Fruit fly (Drosophila melanogaster) whole organism, embryonic: ENCODE results near the gene CG5937.

Experiments
- Aef1 ChIP-seq: fragments of 200-800 bp; sonication (Bioruptor generic); IDR thresholded peaks from 3 replicates; pipeline ENCODE4 v1.3.6; 2022; ENCODE audit warnings: missing biosample characterization, missing genetic modification characterization
- CG10366 ChIP-seq: fragments of 200-800 bp; sonication (Bioruptor generic); IDR thresholded peaks from 2 replicates; pipeline ENCODE4 v1.3.6; 2022; ENCODE audit warnings: missing biosample characterization, missing genetic modification characterization
- CG11085 ChIP-seq: fragments of 200-800 bp; sonication (Bioruptor generic); IDR thresholded peaks from 2 replicates; pipeline ENCODE4 v1.3.6; 2022; ENCODE audit warnings: missing biosample characterization, missing genetic modification characterization
- CG1233 ChIP-seq: fragments of 200-800 bp; sonication (Bioruptor generic); optimal IDR thresholded peaks from 4 replicates; lab custom pipeline; 2018; ENCODE audit warnings: missing biosample characterization, mild to moderate bottlenecking, missing genetic modification characterization
- CG12391 ChIP-seq: fragments of 200-800 bp; sonication (Bioruptor generic); optimal IDR thresholded peaks from 3 replicates; lab custom pipeline; 2018; ENCODE audit warnings: missing biosample characterization, mild to moderate bottlenecking, missing genetic modification characterization, moderate library complexity
- CG12659 ChIP-seq: fragments of 200-800 bp; sonication (Bioruptor generic); optimal IDR thresholded peaks from 3 replicates; lab custom pipeline; 2017; ENCODE audit warnings: mild to moderate bottlenecking, missing biosample characterization, missing genetic modification reagents, missing genetic modification characterization
- CG13123 ChIP-seq: fragments of 200-800 bp; sonication (Bioruptor generic); optimal IDR thresholded peaks from 2 replicates; lab custom pipeline; 2016; ENCODE audit warnings: missing biosample characterization, missing genetic modification characterization
- CG13775 ChIP-seq: fragments of 200-800 bp; sonication (Bioruptor generic); optimal IDR thresholded peaks from 3 replicates; lab custom pipeline; 2017; ENCODE audit warnings: missing biosample characterization, mild to moderate bottlenecking, missing genetic modification characterization
- CG15514 ChIP-seq: fragments of 200-800 bp; sonication (Bioruptor generic); optimal IDR thresholded peaks from 3 replicates; lab custom pipeline; 2017; ENCODE audit warnings: missing biosample characterization, missing genetic modification characterization, mild to moderate bottlenecking, moderate library complexity, missing genetic modification reagents
- CG15601 ChIP-seq: fragments of 200-800 bp; sonication (Bioruptor generic); optimal IDR thresholded peaks from 3 replicates; lab custom pipeline; 2019; ENCODE audit warnings: missing biosample characterization, mild to moderate bottlenecking, missing genetic modification characterization, moderate library complexity
- CG1603 ChIP-seq: fragments of 200-800 bp; sonication (Bioruptor generic); optimal IDR thresholded peaks from 2 replicates; lab custom pipeline; 2019; ENCODE audit warnings: missing biosample characterization, mild to moderate bottlenecking, missing genetic modification characterization, moderate library complexity
- CG18599 ChIP-seq: fragments of 200-800 bp; sonication (Bioruptor generic); optimal IDR thresholded peaks from 3 replicates; lab custom pipeline; 2017; ENCODE audit warnings: missing biosample characterization, missing genetic modification characterization, mild to moderate bottlenecking, moderate library complexity, missing genetic modification reagents
- CG31224 ChIP-seq: fragments of 200-800 bp; sonication (Bioruptor generic); IDR thresholded peaks from 2 replicates; pipeline ENCODE4 v1.3.6; 2022; ENCODE audit warnings: missing biosample characterization, missing genetic modification characterization
- CG31441 ChIP-seq: fragments of 200-800 bp; sonication (Bioruptor generic); IDR thresholded peaks from 2 replicates; pipeline ENCODE4 v1.3.6; 2022; ENCODE audit warnings: missing biosample characterization, missing genetic modification characterization
- CG4854 ChIP-seq: fragments of 200-800 bp; sonication (Bioruptor generic); optimal IDR thresholded peaks from 2 replicates; lab custom pipeline; 2016; ENCODE audit warnings: missing biosample characterization, missing genetic modification characterization, inconsistent platforms
- CG6765 ChIP-seq: fragments of 200-800 bp; sonication (Bioruptor generic); optimal IDR thresholded peaks from 3 replicates; lab custom pipeline; 2017; ENCODE audit warnings: missing biosample characterization, mild to moderate bottlenecking, missing genetic modification characterization
- CG7357 ChIP-seq: fragments of 200-800 bp; sonication (Bioruptor generic); IDR thresholded peaks from 3 replicates; pipeline ENCODE4 v1.3.6; 2022; ENCODE audit warnings: missing biosample characterization, missing genetic modification characterization
- CG9876 ChIP-seq: fragments of 200-800 bp; sonication (Bioruptor generic); optimal IDR thresholded peaks from 2 replicates; lab custom pipeline; 2016; ENCODE audit warnings: missing biosample characterization, missing genetic modification characterization
- D19B ChIP-seq: fragments of 200-800 bp; sonication (Bioruptor generic); optimal IDR thresholded peaks from 2 replicates; lab custom pipeline; 2017; ENCODE audit warnings: missing biosample characterization, mild to moderate bottlenecking, missing genetic modification characterization
- Dbx ChIP-seq: fragments of 200-800 bp; sonication (Bioruptor generic); IDR thresholded peaks from 3 replicates; pipeline ENCODE4 v1.3.6; 2022; ENCODE audit warnings: missing biosample characterization, missing genetic modification characterization
- Doc2 ChIP-seq: fragments of 200-800 bp; sonication (Bioruptor generic); IDR thresholded peaks from 2 replicates; pipeline ENCODE4 v1.3.6; 2022; ENCODE audit warnings: missing biosample characterization, missing genetic modification characterization
- HHEX ChIP-seq: fragments of 200-800 bp; sonication (Bioruptor generic); optimal IDR thresholded peaks from 3 replicates; lab custom pipeline; 2017; ENCODE audit warnings: missing biosample characterization, mild to moderate bottlenecking, missing genetic modification characterization, missing genetic modification reagents
- HLH54F ChIP-seq: fragments of 200-800 bp; sonication (Bioruptor generic); optimal IDR thresholded peaks from 3 replicates; lab custom pipeline; 2016; ENCODE audit warnings: missing biosample characterization, missing genetic modification characterization
- Lhr ChIP-seq: fragments of 200-800 bp; sonication (Bioruptor generic); optimal IDR thresholded peaks from 3 replicates; lab custom pipeline; 2017; ENCODE audit warnings: mild to moderate bottlenecking, missing biosample characterization, missing genetic modification reagents, missing genetic modification characterization
- MTF-1 ChIP-seq: fragments of 200-800 bp; sonication (Bioruptor generic); optimal IDR thresholded peaks from 2 replicates; lab custom pipeline; 2018; ENCODE audit warnings: missing biosample characterization, mild to moderate bottlenecking, missing genetic modification characterization, borderline replicate concordance
- Mrtf ChIP-seq: fragments of 200-800 bp; sonication (Bioruptor generic); IDR thresholded peaks from 3 replicates; pipeline ENCODE4 v1.3.6; 2022; ENCODE audit warnings: missing biosample characterization, missing genetic modification characterization
- Nf-YB ChIP-seq: fragments of 200-800 bp; sonication (Bioruptor generic); optimal IDR thresholded peaks from 3 replicates; lab custom pipeline; 2019; ENCODE audit warnings: missing biosample characterization, mild to moderate bottlenecking, missing genetic modification characterization, moderate library complexity
- NfI ChIP-seq: fragments of 200-800 bp; sonication (Bioruptor generic); optimal IDR thresholded peaks from 3 replicates; lab custom pipeline; 2018; ENCODE audit warnings: missing biosample characterization, mild to moderate bottlenecking, missing genetic modification characterization, moderate library complexity
- Ravus ChIP-seq: fragments of 200-800 bp; sonication (Bioruptor generic); IDR thresholded peaks from 2 replicates; pipeline ENCODE4 v1.3.6; 2022; ENCODE audit warnings: missing biosample characterization, missing genetic modification characterization
- YL-1 ChIP-seq: fragments of 200-800 bp; sonication (Bioruptor generic); optimal IDR thresholded peaks from 3 replicates; lab custom pipeline; 2017; ENCODE audit warnings: missing biosample characterization, mild to moderate bottlenecking, missing genetic modification characterization
- aop ChIP-seq: fragments of 200-800 bp; sonication (Bioruptor generic); IDR thresholded peaks from 2 replicates; pipeline ENCODE4 v1.3.6; 2022; ENCODE audit warnings: missing biosample characterization, missing genetic modification characterization
- cas ChIP-seq: fragments of 200-800 bp; sonication (Bioruptor generic); IDR thresholded peaks from 2 replicates; pipeline ENCODE4 v1.3.6; 2022; ENCODE audit warnings: missing biosample characterization, missing genetic modification characterization
- chif ChIP-seq, 2 experiments: fragments of 200-800 bp; sonication (Bioruptor generic); optimal IDR thresholded peaks; 3 replicates each; lab custom pipeline; 2016; ENCODE audit warnings: missing biosample characterization in 2 of 2, missing genetic modification characterization in 2 of 2
- chm ChIP-seq: fragments of 200-800 bp; sonication (Bioruptor generic); IDR thresholded peaks from 2 replicates; pipeline ENCODE4 v1.3.6; 2022; ENCODE audit warnings: missing biosample characterization, missing genetic modification characterization
- dysf ChIP-seq: fragments of 200-800 bp; sonication (Bioruptor generic); IDR thresholded peaks from 3 replicates; pipeline ENCODE4 v1.3.6; 2022; ENCODE audit warnings: missing biosample characterization, missing genetic modification characterization
- gfzf ChIP-seq: fragments of 200-800 bp; sonication (Bioruptor generic); optimal IDR thresholded peaks from 2 replicates; lab custom pipeline; 2016; ENCODE audit warnings: missing biosample characterization, mild to moderate bottlenecking, missing genetic modification characterization, moderate library complexity
- gsb ChIP-seq: fragments of 200-800 bp; sonication (Bioruptor generic); IDR thresholded peaks from 2 replicates; pipeline ENCODE4 v1.3.6; 2022; ENCODE audit warnings: missing biosample characterization, missing genetic modification characterization
- h ChIP-seq: fragments of >200 bp; optimal IDR thresholded peaks from 2 replicates; lab custom pipeline; 2017
- hb ChIP-seq: fragments of 200-800 bp; sonication (Bioruptor generic); IDR thresholded peaks from 3 replicates; pipeline ENCODE4 v1.3.6; 2022; ENCODE audit warnings: missing biosample characterization, missing genetic modification characterization; ENCODE audit not compliant: partially characterized antibody
- hbn ChIP-seq: fragments of 200-800 bp; sonication (Bioruptor generic); IDR thresholded peaks from 2 replicates; pipeline ENCODE4 v1.3.6; 2022; ENCODE audit warnings: missing biosample characterization, missing genetic modification characterization; ENCODE audit not compliant: partially characterized antibody
- klu ChIP-seq: fragments of 200-800 bp; sonication (Bioruptor generic); IDR thresholded peaks from 2 replicates; pipeline ENCODE4 v1.3.6; 2022; ENCODE audit warnings: missing biosample characterization, missing genetic modification characterization
- lola ChIP-seq, 3 experiments: fragments of >200 bp in 2 of 3; fragments of 200-800 bp in 1 of 3; sonication (Bioruptor generic) in 1 of 3; optimal IDR thresholded peaks; 2 replicates each; lab custom pipeline; 2017 to 2019; ENCODE audit warnings: missing biosample characterization in 3 of 3, missing genetic modification characterization in 3 of 3, mild to moderate bottlenecking in 1 of 3, moderate library complexity in 1 of 3
- mirr ChIP-seq: fragments of 200-800 bp; sonication (Bioruptor generic); optimal IDR thresholded peaks from 3 replicates; lab custom pipeline; 2018; ENCODE audit warnings: missing biosample characterization, mild to moderate bottlenecking, missing genetic modification characterization
- nom ChIP-seq: fragments of 200-800 bp; sonication (Bioruptor generic); optimal IDR thresholded peaks from 2 replicates; lab custom pipeline; 2017; ENCODE audit warnings: missing biosample characterization, missing genetic modification characterization, mild to moderate bottlenecking, moderate library complexity, missing genetic modification reagents
- onecut ChIP-seq: fragments of 200-800 bp; sonication (Bioruptor generic); IDR thresholded peaks from 2 replicates; pipeline ENCODE4 v1.3.6; 2022; ENCODE audit warnings: missing biosample characterization, missing genetic modification characterization
- psq ChIP-seq: fragments of 200-800 bp; sonication (Bioruptor generic); optimal IDR thresholded peaks from 2 replicates; lab custom pipeline; 2017; ENCODE audit warnings: missing biosample characterization, missing genetic modification characterization
- rib ChIP-seq: fragments of 200-800 bp; sonication (Bioruptor generic); IDR thresholded peaks from 2 replicates; pipeline ENCODE4 v1.3.6; 2022; ENCODE audit warnings: missing biosample characterization, missing genetic modification characterization
- tap ChIP-seq: fragments of 200-800 bp; optimal IDR thresholded peaks from 3 replicates; lab custom pipeline; 2019; ENCODE audit warnings: missing biosample characterization, mild to moderate bottlenecking, missing genetic modification characterization, moderate library complexity
- twi ChIP-seq: fragments of 200-800 bp; optimal IDR thresholded peaks from 2 replicates; lab custom pipeline; 2019; ENCODE audit warnings: missing biosample characterization, mild to moderate bottlenecking, missing genetic modification characterization, moderate library complexity
- yki ChIP-seq: fragments of >200 bp; optimal IDR thresholded peaks from 3 replicates; lab custom pipeline; 2018
- zen ChIP-seq: fragments of 200-800 bp; sonication (Bioruptor generic); optimal IDR thresholded peaks from 3 replicates; lab custom pipeline; 2018; ENCODE audit warnings: missing biosample characterization, mild to moderate bottlenecking, missing genetic modification characterization, moderate library complexity

The CG5937 gene

DNA sequence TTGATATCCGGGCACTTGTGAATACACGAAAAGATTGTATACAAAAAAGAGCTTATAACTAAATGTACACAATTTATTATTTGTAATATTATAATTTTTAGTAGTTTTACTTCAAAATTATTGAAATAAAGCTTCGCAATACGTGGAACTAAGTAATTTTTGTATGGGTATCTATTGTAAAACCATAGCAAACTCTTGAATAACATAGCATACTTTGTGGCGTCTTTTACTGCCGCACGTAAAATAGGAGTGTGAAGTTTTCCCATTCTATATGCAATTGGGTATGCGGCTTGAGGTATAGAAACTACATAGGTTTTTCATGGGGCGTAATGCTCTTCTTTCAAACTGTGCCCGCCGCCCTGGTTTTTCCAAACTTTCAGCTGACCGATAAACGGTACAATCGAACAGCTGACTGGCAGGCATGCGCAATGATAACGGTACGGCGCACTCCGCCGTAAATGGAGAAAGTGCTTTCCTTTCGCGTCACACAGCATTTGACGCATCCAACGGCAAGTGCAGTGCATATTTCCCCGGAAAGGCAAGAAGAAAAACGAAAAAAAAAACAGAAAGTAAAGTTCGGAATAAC lies at the start of gene CG5937 (continued):
- TF ChIP-seq CG15514 (GFP tag; lab: Kevin White, UChicago) (no peak), CG12659 (GFP tag; lab: Kevin White, UChicago) (peak; percentile 10), CG13123 (GFP tag; lab: Kevin White, UChicago) (no peak), CG11085 (no peak), twi (tag; lab: Kevin White, UChicago) (no peak), CG12391 (tag; lab: Kevin White, UChicago) (no peak), MTF-1 (GFP tag; lab: Kevin White, UChicago) (no peak), rib (GFP tag; lab: Robert Waterston, UW) (no peak), hbn (GFP tag; lab: Robert Waterston, UW) (no peak), hb (GFP tag; lab: Robert Waterston, UW) (no peak), CG6765 (no peak), klu (GFP tag; lab: Robert Waterston, UW) (no peak), Lhr (GFP tag; lab: Kevin White, UChicago) (no peak), tap (tag; lab: Kevin White, UChicago) (no peak), CG31441 (GFP tag; lab: Robert Waterston, UW) (peak; percentile 27; the same call in 1 of the 2 replicates), h (lab: Kevin White, UChicago) (no peak), cas (GFP tag; lab: Robert Waterston, UW) (no peak), Ravus (no peak), CG1233 (peak; percentile 17), dysf (GFP tag; lab: Robert Waterston, UW) (no peak), Nf-YB (GFP tag; lab: Kevin White, UChicago) (no peak), gfzf (GFP tag; lab: Kevin White, UChicago) (no peak), zen (tag; lab: Kevin White, UChicago) (no peak), onecut (GFP tag; lab: Robert Waterston, UW) (no peak), HLH54F (GFP tag; lab: Kevin White, UChicago) (no peak), chm (GFP tag; lab: Robert Waterston, UW) (no peak), D19B (GFP tag; lab: Kevin White, UChicago) (peak; percentile 8), aop (GFP tag; lab: Robert Waterston, UW) (no peak), psq (GFP tag; lab: Kevin White, UChicago) (no peak), CG18599 (GFP tag; lab: Kevin White, UChicago) (peak; percentile 30), Aef1 (GFP tag; lab: Robert Waterston, UW) (no peak), yki (no peak), Dbx (GFP tag; lab: Robert Waterston, UW) (no peak), YL-1 (GFP tag; lab: Kevin White, UChicago) (no peak), gsb (GFP tag; lab: Robert Waterston, UW) (no peak), CG10366 (GFP tag; lab: Robert Waterston, UW) (no peak), Doc2 (GFP tag; lab: Robert Waterston, UW) (no peak), CG1603 (tag; lab: Kevin White, UChicago) (no peak), CG4854 (GFP tag; lab: Kevin White, UChicago) (no peak), chif (GFP tag; optimal IDR thresholded peaks at IDR 0.05; lab: Kevin White, UChicago) (no peak), CG13775 (GFP tag; lab: Kevin White, UChicago) (peak; percentile 25), NfI (GFP tag; lab: Kevin White, UChicago) (peak; percentile 32), CG31224 (no peak), CG7357 (no peak), HHEX (GFP tag; lab: Kevin White, UChicago) (no peak), CG9876 (GFP tag; lab: Kevin White, UChicago) (no peak), lola (GFP tag; optimal IDR thresholded peaks at IDR 0.05; lab: Kevin White, UChicago) (peak in 1 of 3 experiments; percentile 4), Mrtf (GFP tag; lab: Robert Waterston, UW) (no peak), nom (GFP tag; lab: Kevin White, UChicago) (no peak), CG15601 (tag; lab: Kevin White, UChicago) (no peak), mirr (GFP tag; lab: Kevin White, UChicago) (no peak)
